Worm (Caenorhabditis elegans): ENCODE data around the gene mrpl-48.

DNA sequence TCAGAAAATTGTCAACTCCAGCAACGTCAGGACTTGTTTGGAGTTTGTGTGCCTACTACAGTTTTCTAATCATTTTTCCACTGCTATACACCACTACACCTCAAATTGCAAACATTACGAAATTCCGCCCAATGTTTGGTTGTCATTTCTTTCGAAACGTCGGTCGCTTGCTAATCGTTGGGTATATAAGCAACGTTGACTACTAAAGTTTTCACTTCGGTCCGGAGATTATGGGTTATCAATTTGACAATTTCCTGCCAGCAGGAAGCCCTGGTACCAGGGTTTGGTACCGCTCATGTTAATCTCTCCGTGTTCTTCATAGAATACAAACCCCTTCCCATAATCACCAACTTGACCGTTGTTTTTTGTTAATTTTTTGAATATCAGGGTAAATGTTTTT lies 17.5 kb upstream of the mrpl-48 start:
- TF ChIP-seq W03F9.2 (tag; optimal IDR thresholded peaks at IDR 0.05) (peak; percentile 54), him-1 (tag; optimal IDR thresholded peaks at IDR 0.05) (peak; percentile 27)
